Worm (Caenorhabditis elegans): ENCODE data around the gene F46B3.23.

Gene F46B3.23

DNA sequence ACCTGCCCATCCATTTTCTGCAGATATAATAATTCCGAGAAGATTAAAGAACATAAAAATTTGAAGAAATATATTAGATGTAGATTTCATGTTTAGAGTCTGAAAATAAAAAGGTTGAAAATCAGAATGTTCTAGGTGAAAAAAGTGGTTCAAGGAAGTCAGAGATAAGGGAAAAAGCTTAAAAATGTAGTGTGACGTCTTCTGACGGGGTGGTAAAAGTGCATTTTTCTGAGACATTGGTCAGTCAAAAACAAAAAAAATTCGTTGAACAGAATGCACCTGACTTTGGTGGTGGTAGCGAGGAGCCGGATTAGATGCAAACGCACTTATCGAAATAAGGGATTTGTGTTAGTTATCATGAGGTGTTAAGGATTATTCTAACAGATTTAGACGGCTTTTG is at the start of gene F46B3.23:
Gene F46B3.23, minus strand, starts transcription at position 101 of the 400 bp plus-strand sequence.
- no peak for TF ChIP-seq cog-1 (tag; optimal IDR thresholded peaks at IDR 0.05)
- TF ChIP-seq med-1 (GFP tag; optimal IDR thresholded peaks at IDR 0.05; ENCODE audit: insufficient read depth) = no peak
- no peak for TF ChIP-seq ref-1 (GFP tag; conservative IDR thresholded peaks at IDR 0.05)
- no peak for TF ChIP-seq ztf-23 (GFP tag; IDR thresholded peaks at IDR 0.05)
- TF ChIP-seq flt-1 (GFP tag; IDR thresholded peaks at IDR 0.05) = no peak
- TF ChIP-seq tab-1 (GFP tag; IDR thresholded peaks at IDR 0.05) = no peak
- TF ChIP-seq klf-2 (GFP tag; conservative IDR thresholded peaks at IDR 0.05) = no peak
- TF ChIP-seq T22C8.4 (GFP tag; IDR thresholded peaks at IDR 0.05) = no peak
- no peak for TF ChIP-seq ztf-29 (GFP tag; IDR thresholded peaks at IDR 0.05)

DNA sequence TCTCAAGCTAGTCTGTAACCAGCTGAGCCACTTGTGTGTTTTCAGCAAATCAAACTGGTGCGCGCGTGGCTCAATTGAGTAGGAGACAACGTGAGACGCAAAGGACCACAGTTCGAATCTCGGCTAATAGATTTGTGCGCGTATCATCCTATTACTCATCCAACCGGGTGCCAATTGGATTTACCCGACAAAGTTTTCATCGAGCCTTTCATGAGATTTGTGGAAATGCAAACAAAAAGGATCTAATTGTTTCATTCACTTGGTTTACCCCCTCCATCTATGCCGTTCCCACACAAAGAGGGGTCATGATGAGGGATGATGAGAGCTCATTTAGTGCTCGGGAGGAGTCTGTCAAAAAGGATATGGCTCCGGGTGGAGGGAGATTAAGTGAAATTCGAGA is 48.7 kb upstream of the F46B3.23 start:
- TF ChIP-seq med-1 (GFP tag; optimal IDR thresholded peaks at IDR 0.05; ENCODE audit: insufficient read depth) (no peak), cog-1 (tag; optimal IDR thresholded peaks at IDR 0.05) (no peak)

DNA sequence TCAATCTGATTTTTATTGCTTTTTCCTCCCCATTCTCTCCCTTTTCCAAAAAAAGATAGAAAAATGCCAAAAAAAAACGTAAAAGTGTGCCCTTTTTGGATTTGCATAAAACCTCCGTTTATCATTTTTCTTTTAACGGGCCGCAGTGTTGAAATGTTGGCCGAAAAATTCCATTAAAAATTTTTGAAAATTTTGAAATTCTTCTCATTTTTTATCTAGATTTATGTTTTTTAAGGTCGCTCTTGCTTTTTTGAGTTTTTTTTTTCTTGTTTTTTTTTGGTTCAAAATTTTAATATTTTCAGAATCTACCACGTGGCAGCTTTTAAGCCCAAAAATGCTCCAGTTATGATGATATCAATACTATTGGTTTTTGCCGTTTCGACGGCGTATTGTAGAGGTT is 47.8 kb upstream of the F46B3.23 start, which contains the start of gene mnr-1:
Gene mnr-1, plus strand, starts transcription at position 301 of the 400 bp plus-strand sequence.
- TF ChIP-seq T22C8.4 (GFP tag; IDR thresholded peaks at IDR 0.05) = no peak
- no peak for TF ChIP-seq cog-1 (tag; optimal IDR thresholded peaks at IDR 0.05)
- TF ChIP-seq tab-1 (GFP tag; IDR thresholded peaks at IDR 0.05) = no peak
- no peak for TF ChIP-seq flt-1 (GFP tag; IDR thresholded peaks at IDR 0.05)
- no peak for TF ChIP-seq med-1 (GFP tag; optimal IDR thresholded peaks at IDR 0.05; ENCODE audit: insufficient read depth)
- no peak for TF ChIP-seq ztf-29 (GFP tag; IDR thresholded peaks at IDR 0.05)
- no peak for TF ChIP-seq klf-2 (GFP tag; conservative IDR thresholded peaks at IDR 0.05)
- TF ChIP-seq ref-1 (GFP tag; conservative IDR thresholded peaks at IDR 0.05) = no peak
- TF ChIP-seq ztf-23 (GFP tag; IDR thresholded peaks at IDR 0.05) = no peak

DNA sequence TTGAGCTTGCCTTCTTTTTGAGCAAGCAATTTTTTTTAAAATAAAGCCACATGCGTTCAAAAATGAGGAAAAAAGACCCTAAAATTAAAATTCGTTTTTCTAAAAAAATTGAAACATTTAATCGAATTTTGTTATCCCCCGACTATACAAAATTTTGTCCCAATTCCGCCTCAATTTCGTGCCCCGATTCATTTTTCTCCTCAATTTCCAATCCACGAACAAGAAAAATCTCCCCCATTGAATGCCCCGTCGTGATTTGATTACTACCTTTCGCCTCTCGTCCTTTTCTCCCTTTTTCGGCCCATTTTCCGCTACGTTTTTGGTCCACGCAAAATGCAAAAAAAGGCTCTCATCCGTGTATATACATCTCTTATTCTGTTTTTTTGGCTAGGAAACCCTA is 45.4 kb upstream of the F46B3.23 start:
- no peak for TF ChIP-seq T22C8.4 (GFP tag; IDR thresholded peaks at IDR 0.05)
- TF ChIP-seq cog-1 (tag; optimal IDR thresholded peaks at IDR 0.05) = no peak
- no peak for TF ChIP-seq flt-1 (GFP tag; IDR thresholded peaks at IDR 0.05)
- TF ChIP-seq klf-2 (GFP tag; conservative IDR thresholded peaks at IDR 0.05) = no peak

DNA sequence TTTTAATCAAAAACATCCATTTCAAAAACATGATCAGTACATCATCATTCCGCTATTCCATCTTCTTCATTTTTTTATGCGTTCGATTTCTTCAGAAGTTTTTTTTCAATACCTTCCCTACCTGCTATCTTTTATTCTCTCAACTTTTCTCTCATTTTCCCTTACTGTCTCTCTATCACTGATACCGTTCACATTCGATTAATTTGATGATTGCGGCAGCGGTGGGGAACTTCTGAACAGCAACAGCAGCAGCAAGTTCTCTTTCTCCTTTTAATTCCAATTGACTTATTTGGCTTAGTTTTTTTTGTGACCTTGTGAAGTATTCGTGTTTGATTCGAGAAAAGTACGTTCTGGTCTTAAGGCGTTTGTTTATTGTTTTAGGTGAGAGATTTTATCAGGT is 42.4 kb upstream of the F46B3.23 start:
- no peak for TF ChIP-seq flt-1 (GFP tag; IDR thresholded peaks at IDR 0.05)
- no peak for TF ChIP-seq ztf-29 (GFP tag; IDR thresholded peaks at IDR 0.05)
- TF ChIP-seq ref-1 (GFP tag; conservative IDR thresholded peaks at IDR 0.05) = no peak
- no peak for TF ChIP-seq tab-1 (GFP tag; IDR thresholded peaks at IDR 0.05)
- no peak for TF ChIP-seq T22C8.4 (GFP tag; IDR thresholded peaks at IDR 0.05)
- TF ChIP-seq cog-1 (tag; optimal IDR thresholded peaks at IDR 0.05) = no peak
- TF ChIP-seq ztf-23 (GFP tag; IDR thresholded peaks at IDR 0.05) = no peak
- no peak for TF ChIP-seq med-1 (GFP tag; optimal IDR thresholded peaks at IDR 0.05; ENCODE audit: insufficient read depth)
- no peak for TF ChIP-seq klf-2 (GFP tag; conservative IDR thresholded peaks at IDR 0.05)

DNA sequence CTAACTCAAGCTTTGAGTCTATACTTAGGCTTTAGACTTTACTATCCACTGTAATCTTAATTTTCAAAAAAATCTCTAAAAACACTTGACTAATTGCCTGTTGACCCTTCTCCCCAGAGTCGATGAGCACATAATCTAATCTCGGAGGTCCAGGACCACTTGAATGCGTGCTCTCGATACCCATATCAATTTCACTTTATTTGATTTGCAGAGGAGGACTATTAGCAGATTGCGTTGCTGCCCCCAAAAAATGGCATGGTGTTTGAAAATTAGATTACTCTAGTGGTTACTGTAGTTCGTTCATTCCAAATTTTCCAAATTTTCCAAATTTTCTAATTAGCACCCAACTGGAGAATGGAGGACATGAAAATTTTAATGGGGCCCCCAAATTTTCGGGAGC is 39.0 kb upstream of the F46B3.23 start:
- TF ChIP-seq klf-2 (GFP tag; conservative IDR thresholded peaks at IDR 0.05) = no peak

DNA sequence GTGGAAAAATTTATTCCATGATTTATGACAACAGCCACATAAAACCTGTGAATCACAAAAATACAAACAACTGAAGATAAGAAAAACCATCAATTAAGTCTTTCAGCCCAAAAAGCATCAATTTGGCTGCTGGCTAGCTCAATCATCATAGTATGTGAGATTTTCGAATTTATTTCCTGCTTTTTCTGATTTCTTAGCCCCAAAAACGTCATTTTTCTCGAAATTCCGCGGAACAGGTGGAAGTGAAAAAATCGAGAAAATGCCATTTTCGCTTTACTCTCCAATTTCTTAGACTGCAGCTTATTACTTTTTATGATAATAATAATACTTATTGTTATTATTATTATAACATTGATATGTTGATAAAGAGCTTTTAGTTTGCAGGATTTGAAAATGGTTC is 35.4 kb upstream of the F46B3.23 start, which contains the start of gene srxa-15:
Gene srxa-15, plus strand, starts transcription at position 301 of the 400 bp plus-strand sequence.
- TF ChIP-seq ztf-29 (GFP tag; IDR thresholded peaks at IDR 0.05) (no peak), ref-1 (GFP tag; conservative IDR thresholded peaks at IDR 0.05) (no peak), T22C8.4 (GFP tag; IDR thresholded peaks at IDR 0.05) (no peak), tab-1 (GFP tag; IDR thresholded peaks at IDR 0.05) (no peak), flt-1 (GFP tag; IDR thresholded peaks at IDR 0.05) (no peak), klf-2 (GFP tag; conservative IDR thresholded peaks at IDR 0.05) (no peak), cog-1 (tag; optimal IDR thresholded peaks at IDR 0.05) (no peak), ztf-23 (GFP tag; IDR thresholded peaks at IDR 0.05) (no peak), med-1 (GFP tag; optimal IDR thresholded peaks at IDR 0.05; ENCODE audit: insufficient read depth) (no peak)

DNA sequence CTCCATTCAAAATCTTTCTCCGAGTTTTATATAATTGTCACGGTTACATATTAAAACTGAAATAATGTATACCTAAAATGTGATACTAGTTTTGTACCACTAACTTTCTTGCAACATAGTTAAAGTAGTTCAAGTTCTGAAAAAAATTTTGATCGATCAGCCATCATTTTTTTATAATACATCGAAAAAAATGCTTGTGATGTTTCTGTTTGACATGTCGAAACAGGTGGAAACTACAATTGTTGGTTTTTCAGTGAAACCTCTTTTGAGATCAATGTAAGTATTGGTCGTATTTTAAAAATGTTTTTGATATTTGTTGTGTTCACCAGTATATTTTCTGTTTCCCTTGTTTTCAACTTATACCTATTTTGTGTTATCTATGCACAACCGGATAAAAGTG is 32.8 kb upstream of the F46B3.23 start, which contains the start of gene srxa-14:
Gene srxa-14, plus strand, starts transcription at position 301 of the 400 bp plus-strand sequence.
- no peak for TF ChIP-seq T22C8.4 (GFP tag; IDR thresholded peaks at IDR 0.05)
- TF ChIP-seq cog-1 (tag; optimal IDR thresholded peaks at IDR 0.05) = no peak
- TF ChIP-seq ref-1 (GFP tag; conservative IDR thresholded peaks at IDR 0.05) = no peak
- no peak for TF ChIP-seq tab-1 (GFP tag; IDR thresholded peaks at IDR 0.05)
- TF ChIP-seq med-1 (GFP tag; optimal IDR thresholded peaks at IDR 0.05; ENCODE audit: insufficient read depth) = no peak
- TF ChIP-seq klf-2 (GFP tag; conservative IDR thresholded peaks at IDR 0.05) = no peak
- TF ChIP-seq ztf-29 (GFP tag; IDR thresholded peaks at IDR 0.05) = no peak
- no peak for TF ChIP-seq ztf-23 (GFP tag; IDR thresholded peaks at IDR 0.05)
- no peak for TF ChIP-seq flt-1 (GFP tag; IDR thresholded peaks at IDR 0.05)

DNA sequence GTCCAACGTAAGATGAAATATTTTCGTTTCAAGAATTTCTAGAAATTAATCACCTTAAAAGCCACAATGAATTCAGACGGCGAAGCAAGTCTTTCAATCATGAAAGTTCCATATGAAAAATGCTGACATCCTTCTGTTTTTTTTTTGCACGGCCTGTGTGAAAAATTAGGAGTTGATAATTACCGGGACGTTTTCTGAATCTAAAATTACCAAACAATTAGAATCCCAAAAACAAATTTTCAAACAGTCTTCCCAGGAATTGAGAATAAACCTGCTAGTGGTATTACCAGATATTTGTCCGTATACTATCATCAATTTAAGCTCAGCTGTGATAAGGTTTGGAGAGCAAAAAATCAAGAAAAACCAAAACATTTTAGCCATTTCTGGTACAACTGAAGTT is 31.8 kb upstream of the F46B3.23 start, which contains the start of gene Y44A6B.3:
Gene Y44A6B.3, minus strand, starts transcription at position 101 of the 400 bp plus-strand sequence.
- TF ChIP-seq tab-1 (GFP tag; IDR thresholded peaks at IDR 0.05) = no peak
- no peak for TF ChIP-seq flt-1 (GFP tag; IDR thresholded peaks at IDR 0.05)
- no peak for TF ChIP-seq cog-1 (tag; optimal IDR thresholded peaks at IDR 0.05)
- TF ChIP-seq ztf-29 (GFP tag; IDR thresholded peaks at IDR 0.05) = no peak
- TF ChIP-seq ztf-23 (GFP tag; IDR thresholded peaks at IDR 0.05) = no peak
- no peak for TF ChIP-seq klf-2 (GFP tag; conservative IDR thresholded peaks at IDR 0.05)
- no peak for TF ChIP-seq ref-1 (GFP tag; conservative IDR thresholded peaks at IDR 0.05)
- no peak for TF ChIP-seq med-1 (GFP tag; optimal IDR thresholded peaks at IDR 0.05; ENCODE audit: insufficient read depth)
- no peak for TF ChIP-seq T22C8.4 (GFP tag; IDR thresholded peaks at IDR 0.05)

DNA sequence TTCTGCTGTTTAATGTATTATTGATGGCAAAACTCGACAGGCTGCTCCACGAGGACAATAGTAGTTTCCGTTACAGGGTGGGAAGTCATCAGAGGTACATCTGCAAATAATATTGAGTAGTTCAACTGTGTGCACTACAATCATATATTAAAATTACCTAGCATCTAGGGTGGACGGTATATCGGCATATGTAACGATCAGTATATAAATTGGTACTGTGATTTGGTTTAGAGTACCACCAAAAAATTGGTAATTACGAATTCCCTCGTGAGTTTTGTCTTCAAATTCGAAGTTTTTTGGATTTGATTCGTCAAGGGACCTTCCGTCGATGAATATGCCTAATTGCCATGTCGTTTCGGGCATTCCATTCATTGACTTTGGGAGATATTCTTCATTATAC is 30.3 kb upstream of the F46B3.23 start, which contains the start of gene ttr-13:
Gene ttr-13, minus strand, starts transcription at position 101 of the 400 bp plus-strand sequence.
- TF ChIP-seq ztf-23 (GFP tag; IDR thresholded peaks at IDR 0.05) = no peak
- TF ChIP-seq med-1 (GFP tag; optimal IDR thresholded peaks at IDR 0.05; ENCODE audit: insufficient read depth) = no peak
- no peak for TF ChIP-seq T22C8.4 (GFP tag; IDR thresholded peaks at IDR 0.05)
- no peak for TF ChIP-seq ref-1 (GFP tag; conservative IDR thresholded peaks at IDR 0.05)
- no peak for TF ChIP-seq tab-1 (GFP tag; IDR thresholded peaks at IDR 0.05)
- TF ChIP-seq cog-1 (tag; optimal IDR thresholded peaks at IDR 0.05) = no peak
- no peak for TF ChIP-seq flt-1 (GFP tag; IDR thresholded peaks at IDR 0.05)
- no peak for TF ChIP-seq klf-2 (GFP tag; conservative IDR thresholded peaks at IDR 0.05)
- no peak for TF ChIP-seq ztf-29 (GFP tag; IDR thresholded peaks at IDR 0.05)

Measured in whole organism, midembryonic.